Fruit fly (Drosophila melanogaster): ENCODE data around the gene Grl65a.

Gene Grl65a

DNA sequence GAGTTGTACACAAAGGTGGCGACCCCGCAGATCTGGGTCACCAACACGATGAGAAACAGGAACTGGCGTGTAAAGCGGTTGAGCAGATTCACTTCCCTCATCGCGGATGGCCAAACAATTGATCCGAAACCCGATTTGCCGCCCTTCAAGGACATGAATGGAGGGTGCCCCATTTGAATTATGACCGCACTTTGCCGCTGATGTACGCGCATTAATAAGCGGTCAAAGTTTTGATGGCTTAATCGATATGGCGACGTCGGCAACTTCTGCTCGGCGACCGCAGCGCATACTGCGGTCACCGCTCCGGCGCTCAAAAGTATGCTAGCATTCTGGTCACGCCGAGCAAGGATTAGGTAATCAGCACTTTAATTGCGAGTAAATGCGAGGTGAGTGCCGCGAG is at the start of gene Grl65a:
Gene Grl65a, minus strand, starts transcription at position 101 of the 400 bp plus-strand sequence.
- TF ChIP-seq Doc2 (GFP tag; IDR thresholded peaks at IDR 0.05) (no peak), wor (GFP tag; IDR thresholded peaks at IDR 0.05) (no peak), CG17802 (tag; optimal IDR thresholded peaks at IDR 0.05) (no peak), CG2129 (GFP tag; IDR thresholded peaks at IDR 0.05; ENCODE audit: partially characterized antibody) (no peak), usp (GFP tag; optimal IDR thresholded peaks at IDR 0.05) (no peak), CkIIα-i1 (GFP tag; IDR thresholded peaks at IDR 0.05) (no peak), pho (GFP tag; optimal IDR thresholded peaks at IDR 0.05) (no peak), CG12071 (GFP tag; optimal IDR thresholded peaks at IDR 0.05) (no peak)

DNA sequence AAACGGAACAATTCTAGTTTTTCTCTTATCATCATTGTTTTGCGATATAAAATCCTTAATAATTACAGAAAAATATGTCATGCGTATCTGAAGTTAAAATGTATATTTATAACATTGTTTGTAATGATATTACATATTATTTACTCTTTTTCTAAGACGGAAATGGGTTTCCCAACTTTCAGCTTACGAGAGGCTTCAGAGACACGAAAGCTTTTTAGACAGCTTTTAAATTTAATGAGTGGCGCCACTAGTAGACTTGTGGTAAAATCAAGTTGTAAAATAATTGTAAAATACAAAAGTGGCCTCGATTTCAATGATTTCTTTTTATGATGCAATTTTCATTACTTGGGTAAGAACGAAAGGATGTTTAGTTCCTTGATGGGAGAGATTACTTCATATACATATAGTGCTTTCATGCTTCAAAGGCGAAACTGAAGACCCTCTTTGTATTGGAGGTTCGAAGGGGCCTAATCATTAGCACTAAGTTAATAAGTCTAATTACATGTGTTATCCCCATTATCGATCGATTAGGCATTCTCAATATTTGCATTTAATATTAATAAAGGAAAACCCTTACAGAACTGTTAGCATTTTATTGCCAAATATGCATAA is 41.5 kb upstream of the Grl65a start:
- no peak for TF ChIP-seq zen2 (GFP tag; IDR thresholded peaks at IDR 0.05; ENCODE audit: partially characterized antibody)
- no peak for TF ChIP-seq HLHmδ (GFP tag; optimal IDR thresholded peaks at IDR 0.05)
- peak; percentile 50 for TF ChIP-seq CG11398 (GFP tag; optimal IDR thresholded peaks at IDR 0.05)
- peak; percentile 97 for TF ChIP-seq CG2199 (GFP tag; IDR thresholded peaks at IDR 0.05)
- peak; percentile 35; the same call in 1 of the 2 replicates for TF ChIP-seq Drgx (GFP tag; IDR thresholded peaks at IDR 0.05)
- peak; percentile 76 for TF ChIP-seq CG31365 (tag; optimal IDR thresholded peaks at IDR 0.05)
- TF ChIP-seq CG32532 (GFP tag; IDR thresholded peaks at IDR 0.05), result peak; percentile 94
- TF ChIP-seq CG1024 (GFP tag; IDR thresholded peaks at IDR 0.05), result peak; percentile 80
- no peak for TF ChIP-seq CG2712 (tag; optimal IDR thresholded peaks at IDR 0.05)
- peak; percentile 94 for TF ChIP-seq Fer3 (tag; optimal IDR thresholded peaks at IDR 0.05)
- TF ChIP-seq YL-1 (GFP tag; optimal IDR thresholded peaks at IDR 0.05), result peak; percentile 32
- TF ChIP-seq lilli (GFP tag; optimal IDR thresholded peaks at IDR 0.05), result peak; percentile 68
- TF ChIP-seq Spps (tag; optimal IDR thresholded peaks at IDR 0.05), result no peak
- TF ChIP-seq ken (GFP tag; IDR thresholded peaks at IDR 0.05), result peak; percentile 91
- TF ChIP-seq CG42726 (GFP tag; IDR thresholded peaks at IDR 0.05; ENCODE audit: partially characterized antibody), result no peak
- peak; percentile 66 for TF ChIP-seq Dip3 (GFP tag; optimal IDR thresholded peaks at IDR 0.05)
- TF ChIP-seq lmd (GFP tag; IDR thresholded peaks at IDR 0.05), result peak; percentile 58; the same call in 1 of the 2 replicates
- peak; percentile 75 for TF ChIP-seq CG43689 (GFP tag; IDR thresholded peaks at IDR 0.05)
- peak; percentile 89 for TF ChIP-seq CG16779 (GFP tag; IDR thresholded peaks at IDR 0.05)
- peak; percentile 58 for TF ChIP-seq CG2116 (GFP tag; optimal IDR thresholded peaks at IDR 0.05)
- no peak for TF ChIP-seq twi (tag; optimal IDR thresholded peaks at IDR 0.05)
- peak; percentile 40 for TF ChIP-seq pnt (GFP tag; optimal IDR thresholded peaks at IDR 0.05)
- TF ChIP-seq CG10431 (GFP tag; optimal IDR thresholded peaks at IDR 0.05), result peak; percentile 62
- TF ChIP-seq salm (tag; optimal IDR thresholded peaks at IDR 0.05), result peak; percentile 68
- TF ChIP-seq pita (GFP tag; optimal IDR thresholded peaks at IDR 0.05), result no peak
- TF ChIP-seq CG32767 (GFP tag; IDR thresholded peaks at IDR 0.05), result no peak
- peak; percentile 85 for TF ChIP-seq Dad (GFP tag; optimal IDR thresholded peaks at IDR 0.05)
- TF ChIP-seq pan (optimal IDR thresholded peaks at IDR 0.05), result no peak
- TF ChIP-seq pan (GFP tag; optimal IDR thresholded peaks at IDR 0.05 in 1 of 2, IDR thresholded peaks at IDR 0.05 in 1 of 2), result peak in 1 of 2 experiments; percentile 94
- TF ChIP-seq lola (GFP tag; optimal IDR thresholded peaks at IDR 0.05), result no peak
- TF ChIP-seq PHDP (tag; optimal IDR thresholded peaks at IDR 0.05), result peak; percentile 89
- peak; percentile 66 for TF ChIP-seq ind (GFP tag; optimal IDR thresholded peaks at IDR 0.05)
- peak; percentile 85 for TF ChIP-seq Gug (GFP tag; IDR thresholded peaks at IDR 0.05)
- peak; percentile 96 for TF ChIP-seq CG6765 (GFP tag; optimal IDR thresholded peaks at IDR 0.05)
- peak; percentile 70 for TF ChIP-seq gsb-n (tag; optimal IDR thresholded peaks at IDR 0.05)
- TF ChIP-seq Optix (GFP tag; IDR thresholded peaks at IDR 0.05), result peak; percentile 74; the same call in 2 of the 3 replicates
- no peak for TF ChIP-seq CG10979 (tag; optimal IDR thresholded peaks at IDR 0.05)
- peak; percentile 57 for TF ChIP-seq CG17361 (GFP tag; IDR thresholded peaks at IDR 0.05)
- TF ChIP-seq Bgb (GFP tag; IDR thresholded peaks at IDR 0.05; ENCODE audit: partially characterized antibody), result peak; percentile 43; the same call in 1 of the 2 replicates
- TF ChIP-seq slp2 (GFP tag; optimal IDR thresholded peaks at IDR 0.05), result peak; percentile 80
- peak; percentile 79 for TF ChIP-seq Oaz (GFP tag; IDR thresholded peaks at IDR 0.05)
